Fruit fly (Drosophila melanogaster): ENCODE measurements around the gene Trs33.

- TF ChIP-seq ac (GFP tag; optimal IDR thresholded peaks at IDR 0.05) (no peak), Fer2 (tag; optimal IDR thresholded peaks at IDR 0.05) (no peak), wor (GFP tag; IDR thresholded peaks at IDR 0.05) (no peak), insv (GFP tag; optimal IDR thresholded peaks at IDR 0.05) (no peak), lilli (GFP tag; optimal IDR thresholded peaks at IDR 0.05) (no peak), pum (GFP tag; optimal IDR thresholded peaks at IDR 0.05) (no peak), CG1233 (GFP tag; optimal IDR thresholded peaks at IDR 0.05) (no peak), CG42726 (GFP tag; IDR thresholded peaks at IDR 0.05; ENCODE audit: partially characterized antibody) (no peak)
These were observed 8.3 kb downstream of the Trs33 start for dm6 chr3R:15342432-15342925.

Data from whole organism, embryonic.